Fruit fly (Drosophila melanogaster): ENCODE results near the gene Tomosyn.

dm6 chrX:12631317-12632156 lies at the start of gene Tomosyn:
- TF ChIP-seq Abd-B (GFP tag; optimal IDR thresholded peaks at IDR 0.05) (no peak), N (GFP tag; optimal IDR thresholded peaks at IDR 0.05) (no peak), Hr78 (GFP tag; optimal IDR thresholded peaks at IDR 0.05) (no peak), pan (optimal IDR thresholded peaks at IDR 0.05) (no peak), usp (GFP tag; optimal IDR thresholded peaks at IDR 0.05) (no peak), psq (GFP tag; optimal IDR thresholded peaks at IDR 0.05) (no peak), woc (GFP tag; optimal IDR thresholded peaks at IDR 0.05) (peak; percentile 24), h (GFP tag; optimal IDR thresholded peaks at IDR 0.05) (peak; percentile 55)
